Worm (Caenorhabditis elegans) whole organism, L1 larva: ENCODE data around the gene Y82E9BR.19.

ENCODE experiments used
- ama-1 ChIP-seq: fragments of 150-350 bp; optimal IDR thresholded peaks from 2 replicates; lab custom pipeline; 2014
- dpl-1 ChIP-seq, 3 experiments: fragments of 150-350 bp in 2 of 3; sonication (generic microtip) in 1 of 3; optimal IDR thresholded peaks; 2 replicates each; lab custom pipeline; 2014 to 2017; ENCODE audit warnings: missing biosample characterization in 3 of 3, missing genetic modification characterization in 3 of 3, missing genetic modification reagents in 3 of 3
- lin-13 ChIP-seq: fragments of 150-350 bp; optimal IDR thresholded peaks from 2 replicates; lab custom pipeline; 2014; ENCODE audit warnings: missing biosample characterization, missing genetic modification reagents, missing genetic modification characterization
- nhr-12 ChIP-seq: sonication (generic microtip); optimal IDR thresholded peaks from 2 replicates; lab custom pipeline; 2017; ENCODE audit warnings: missing biosample characterization, missing genetic modification characterization
- snpc-4 ChIP-seq: fragments of 150-350 bp; optimal IDR thresholded peaks from 2 replicates; lab custom pipeline; 2014; ENCODE audit warnings: missing biosample characterization, missing genetic modification characterization
- tlp-1 ChIP-seq: fragments of 150-350 bp; optimal IDR thresholded peaks from 2 replicates; lab custom pipeline; 2014; ENCODE audit warnings: missing biosample characterization, missing genetic modification characterization

DNA sequence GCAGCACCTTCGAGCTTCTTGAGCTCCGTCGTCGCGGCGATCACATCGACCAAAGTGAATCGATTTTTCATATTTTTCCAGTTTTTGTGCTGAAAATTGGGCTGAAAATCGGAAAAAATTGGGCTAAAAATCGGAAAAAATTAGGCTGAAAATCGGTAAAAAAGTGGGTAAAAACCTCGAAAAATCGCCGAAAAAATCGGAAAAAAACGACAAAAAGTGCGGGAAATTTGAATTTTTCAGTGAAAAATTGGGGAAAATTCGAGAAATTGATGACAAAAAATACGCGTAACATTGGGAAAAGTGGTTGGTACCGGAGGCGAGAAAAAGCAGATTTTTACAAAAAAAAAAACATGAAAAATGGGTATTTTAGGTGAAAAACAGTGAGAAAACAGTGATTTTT, 11.7 kb downstream of the Y82E9BR.19 start, which contains the start of gene Y82E9BR.18:
- TF ChIP-seq tlp-1 (tag; lab: Kevin White, UChicago): no peak
- TF ChIP-seq lin-13: no peak
- TF ChIP-seq dpl-1 (GFP tag; optimal IDR thresholded peaks at IDR 0.05; lab: Kevin White, UChicago): no peak
- no peak for TF ChIP-seq snpc-4 (tag; lab: Kevin White, UChicago)
- no peak for TF ChIP-seq ama-1 (lab: Kevin White, UChicago)
- no peak for TF ChIP-seq nhr-12 (tag; lab: Kevin White, UChicago)
